Fruit fly (Drosophila melanogaster) Kc167 (cell line): ENCODE data around the gene CG3604.

Source experiments
- Sin3A ChIP-seq: fragments of >200 bp; optimal IDR thresholded peaks from 2 replicates; lab custom pipeline; 2018; ENCODE audit warnings: missing external identifiers
- ttk ChIP-seq: sonication (Bioruptor generic); optimal IDR thresholded peaks from 2 replicates; lab custom pipeline; 2017; ENCODE audit warnings: missing external identifiers

DNA sequence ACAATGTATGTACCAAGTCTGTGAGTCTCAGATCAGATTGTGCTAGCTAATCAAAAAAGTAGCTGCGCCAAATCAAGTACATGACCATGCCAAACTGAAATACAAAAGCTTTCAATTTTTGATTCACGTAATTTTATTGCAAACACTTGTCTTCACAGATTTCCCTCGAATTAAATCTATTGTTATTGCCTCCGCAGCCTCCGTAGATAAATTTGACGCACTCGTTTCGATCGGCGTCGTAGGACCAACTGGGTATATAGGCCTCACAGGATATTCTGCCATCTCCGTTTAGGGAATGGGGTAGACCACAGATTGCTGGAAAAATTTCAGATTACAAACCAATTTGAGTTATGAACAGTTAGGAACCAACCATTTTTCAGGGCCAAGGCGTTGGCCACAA, 2.8 kb downstream of the CG3604 start, which contains the start of gene CG43165:
- TF ChIP-seq Sin3A, result no peak
- no peak for TF ChIP-seq ttk
